Worm (Caenorhabditis elegans) whole organism, L3 larva: Measurements from ENCODE around the gene elo-7.

Source experiments
- ama-1 ChIP-seq: fragments of 150-350 bp; optimal IDR thresholded peaks from 2 replicates; lab custom pipeline; 2018
- ceh-16 ChIP-seq: sonication (generic microtip); optimal IDR thresholded peaks from 2 replicates; lab custom pipeline; 2017; ENCODE audit warnings: missing biosample characterization, missing genetic modification characterization
- ceh-28 ChIP-seq: fragments of 150-350 bp; optimal IDR thresholded peaks from 2 replicates; lab custom pipeline; 2014; ENCODE audit warnings: missing biosample characterization, missing genetic modification reagents, missing genetic modification characterization
- ceh-82 ChIP-seq: fragments of 150-350 bp; optimal IDR thresholded peaks from 2 replicates; lab custom pipeline; 2014; ENCODE audit warnings: missing biosample characterization, missing genetic modification characterization
- ceh-9 ChIP-seq: sonication (generic microtip); optimal IDR thresholded peaks from 2 replicates; lab custom pipeline; 2018; ENCODE audit warnings: missing biosample characterization, missing genetic modification characterization
- daf-12 ChIP-seq: fragments of 150-350 bp; optimal IDR thresholded peaks from 2 replicates; lab custom pipeline; 2014; ENCODE audit warnings: missing biosample characterization, missing genetic modification reagents, missing genetic modification characterization
- egl-27 ChIP-seq: sonication (generic microtip); optimal IDR thresholded peaks from 4 replicates; lab custom pipeline; 2017; ENCODE audit warnings: missing biosample characterization, missing genetic modification reagents, missing genetic modification characterization
- egl-5 ChIP-seq: fragments of 150-350 bp; optimal IDR thresholded peaks from 2 replicates; lab custom pipeline; 2017; ENCODE audit warnings: missing biosample characterization, missing genetic modification reagents, missing genetic modification characterization, inconsistent platforms
- elt-2 ChIP-seq: sonication (generic microtip); optimal IDR thresholded peaks from 2 replicates; lab custom pipeline; 2016; ENCODE audit warnings: missing genetic modification reagents, mild to moderate bottlenecking, missing genetic modification characterization, missing compliant biosample characterization
- eor-1 ChIP-seq, 2 experiments: fragments of 150-350 bp; optimal IDR thresholded peaks; 2 replicates each; lab custom pipeline; 2014 to 2018; ENCODE audit warnings: missing biosample characterization in 2 of 2, missing genetic modification characterization in 2 of 2
- fkh-10 ChIP-seq: sonication (generic microtip); optimal IDR thresholded peaks from 2 replicates; lab custom pipeline; 2017; ENCODE audit warnings: missing biosample characterization, missing genetic modification reagents, missing genetic modification characterization
- fkh-2 ChIP-seq: fragments of 150-350 bp; optimal IDR thresholded peaks from 2 replicates; lab custom pipeline; 2014; ENCODE audit warnings: missing biosample characterization, missing genetic modification reagents, missing genetic modification characterization
- fos-1 ChIP-seq: fragments of 150-350 bp; optimal IDR thresholded peaks from 2 replicates; lab custom pipeline; 2014; ENCODE audit warnings: missing biosample characterization, missing genetic modification characterization
- hmg-11 ChIP-seq: sonication (generic microtip); optimal IDR thresholded peaks from 2 replicates; lab custom pipeline; 2016; ENCODE audit warnings: missing genetic modification characterization, missing compliant biosample characterization
- jun-1 ChIP-seq: fragments of 150-350 bp; optimal IDR thresholded peaks from 2 replicates; lab custom pipeline; 2014; ENCODE audit warnings: missing biosample characterization, missing genetic modification reagents, missing genetic modification characterization
- lsy-12 ChIP-seq: sonication (generic microtip); optimal IDR thresholded peaks from 2 replicates; lab custom pipeline; 2016; ENCODE audit warnings: mild to moderate bottlenecking, missing genetic modification characterization, missing compliant biosample characterization
- mdl-1 ChIP-seq: fragments of 150-350 bp; optimal IDR thresholded peaks from 2 replicates; lab custom pipeline; 2014; ENCODE audit warnings: missing biosample characterization, missing genetic modification characterization
- mml-1 ChIP-seq: fragments of 150-350 bp; sonication (generic microtip); optimal IDR thresholded peaks from 3 replicates; lab custom pipeline; 2014; ENCODE audit warnings: missing biosample characterization, missing genetic modification characterization
- nfya-1 ChIP-seq: sonication (generic microtip); optimal IDR thresholded peaks from 2 replicates; lab custom pipeline; 2017; ENCODE audit warnings: missing genetic modification characterization, mild to moderate bottlenecking, missing compliant biosample characterization, antibody characterized with exemption, moderate library complexity; ENCODE audit not compliant: insufficient read depth
- nhr-11 ChIP-seq: fragments of 150-350 bp; optimal IDR thresholded peaks from 2 replicates; lab custom pipeline; 2014; ENCODE audit warnings: missing biosample characterization, missing genetic modification characterization
- nhr-12 ChIP-seq: fragments of 150-350 bp; optimal IDR thresholded peaks from 2 replicates; lab custom pipeline; 2014; ENCODE audit warnings: missing biosample characterization, missing genetic modification characterization
- nhr-23 ChIP-seq: fragments of 150-350 bp; optimal IDR thresholded peaks from 2 replicates; lab custom pipeline; 2014; ENCODE audit warnings: missing biosample characterization, missing genetic modification reagents, missing genetic modification characterization
- nhr-237 ChIP-seq: fragments of 150-350 bp; optimal IDR thresholded peaks from 2 replicates; lab custom pipeline; 2014; ENCODE audit warnings: missing biosample characterization, missing genetic modification characterization
- nhr-25 ChIP-seq: sonication (generic microtip); optimal IDR thresholded peaks from 2 replicates; lab custom pipeline; 2017; ENCODE audit warnings: missing biosample characterization, missing genetic modification characterization
- nhr-28 ChIP-seq: fragments of 150-350 bp; optimal IDR thresholded peaks from 2 replicates; lab custom pipeline; 2014; ENCODE audit warnings: missing biosample characterization, missing genetic modification characterization
- nhr-43 ChIP-seq: sonication (generic microtip); optimal IDR thresholded peaks from 2 replicates; lab custom pipeline; 2016; ENCODE audit warnings: mild to moderate bottlenecking, missing genetic modification characterization, missing compliant biosample characterization; ENCODE audit not compliant: poor library complexity, severe bottlenecking
- nhr-76 ChIP-seq: fragments of 150-350 bp; sonication (generic microtip); optimal IDR thresholded peaks from 5 replicates; lab custom pipeline; 2014; ENCODE audit warnings: missing biosample characterization, missing genetic modification characterization
- nhr-77 ChIP-seq: fragments of 150-350 bp; optimal IDR thresholded peaks from 2 replicates; lab custom pipeline; 2014; ENCODE audit warnings: missing biosample characterization, missing genetic modification characterization
- pha-4 ChIP-seq: fragments of 150-350 bp; optimal IDR thresholded peaks from 2 replicates; lab custom pipeline; 2014; ENCODE audit warnings: missing biosample characterization, missing genetic modification reagents, missing genetic modification characterization
- pqm-1 ChIP-seq: fragments of 150-350 bp; optimal IDR thresholded peaks from 2 replicates; lab custom pipeline; 2017; ENCODE audit warnings: missing biosample characterization, missing genetic modification characterization, inconsistent platforms
- sea-2 ChIP-seq: fragments of 150-350 bp; sonication (generic microtip); optimal IDR thresholded peaks from 4 replicates; lab custom pipeline; 2014; ENCODE audit warnings: missing biosample characterization, missing genetic modification reagents, missing genetic modification characterization
- skn-1 ChIP-seq: fragments of 150-350 bp; optimal IDR thresholded peaks from 2 replicates; lab custom pipeline; 2014; ENCODE audit warnings: missing biosample characterization, missing genetic modification characterization
- unc-62 ChIP-seq: fragments of 150-350 bp; sonication (generic microtip); optimal IDR thresholded peaks from 4 replicates; lab custom pipeline; 2014; ENCODE audit warnings: missing biosample characterization, missing genetic modification reagents, missing genetic modification characterization
- zag-1 ChIP-seq: fragments of 150-350 bp; optimal IDR thresholded peaks from 2 replicates; lab custom pipeline; 2014; ENCODE audit warnings: missing biosample characterization, missing genetic modification characterization
- ztf-4 ChIP-seq: fragments of 150-350 bp; optimal IDR thresholded peaks from 2 replicates; lab custom pipeline; 2014; ENCODE audit warnings: missing biosample characterization, missing genetic modification characterization

elo-7 gene

DNA sequence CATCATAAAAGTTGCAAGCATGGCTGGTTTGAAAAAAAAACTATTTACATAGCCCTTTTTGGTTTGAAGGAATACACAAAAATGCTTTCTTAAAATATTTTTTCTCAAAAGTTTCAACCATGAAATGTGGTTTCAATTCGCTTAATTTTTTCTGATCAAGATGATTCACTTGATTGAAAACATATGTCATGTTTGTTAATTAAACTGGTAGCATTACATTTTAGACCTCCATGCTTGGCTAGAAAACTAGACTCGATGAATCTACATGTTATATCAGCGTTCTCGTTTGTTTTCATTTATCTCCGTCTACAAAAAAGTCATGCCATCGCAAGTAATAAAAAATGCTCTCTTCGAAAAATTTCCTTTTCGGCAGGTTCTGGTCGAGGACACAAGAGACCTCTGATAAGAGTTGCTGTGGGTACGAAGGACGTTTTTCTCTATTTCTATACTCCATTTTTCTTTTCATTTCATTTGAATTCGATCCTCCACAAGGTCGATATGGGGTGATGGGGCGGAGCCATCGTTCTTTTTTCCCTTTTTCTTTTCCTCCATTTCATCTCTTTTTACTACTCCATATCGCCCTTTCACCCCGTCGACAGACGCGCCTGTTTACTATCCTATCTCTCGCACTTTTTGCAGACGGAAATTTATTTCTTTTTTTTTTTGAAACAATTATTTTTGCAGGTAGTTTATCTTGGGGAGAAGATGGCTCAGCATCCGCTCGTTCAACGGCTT lies 3.9 kb upstream of the elo-7 start, which contains the start of gene elo-1:
Gene elo-1, plus strand, starts transcription at position 685 of the 735 bp plus-strand sequence.
- TF ChIP-seq jun-1 (tag; lab: Kevin White, UChicago) = peak; percentile 53
- TF ChIP-seq nfya-1 (tag; lab: Kevin White, UChicago) = peak; percentile 29
- TF ChIP-seq nhr-12 = no peak
- no peak for TF ChIP-seq nhr-25
- TF ChIP-seq nhr-11 (tag; lab: Kevin White, UChicago) = no peak
- no peak for TF ChIP-seq zag-1 (tag; lab: Kevin White, UChicago)
- TF ChIP-seq pha-4 = peak; percentile 27
- no peak for TF ChIP-seq ztf-4
- no peak for TF ChIP-seq hmg-11 (tag; lab: Kevin White, UChicago)
- TF ChIP-seq lsy-12 (tag; lab: Kevin White, UChicago) = no peak
- TF ChIP-seq elt-2 (tag; lab: Kevin White, UChicago) = peak; percentile 95
- TF ChIP-seq ceh-9 (tag; lab: Kevin White, UChicago) = no peak
- peak; percentile 82 for TF ChIP-seq pqm-1 (tag; lab: Kevin White, UChicago)
- TF ChIP-seq fkh-10 (GFP tag; lab: Kevin White, UChicago) = no peak
- TF ChIP-seq nhr-28 (tag; lab: Kevin White, UChicago) = no peak
- no peak for TF ChIP-seq fkh-2 (tag; lab: Kevin White, UChicago)
- TF ChIP-seq fos-1 (tag; lab: Kevin White, UChicago) = peak; percentile 19
- TF ChIP-seq egl-27 (tag; lab: Kevin White, UChicago) = peak; percentile 30
- TF ChIP-seq unc-62 (GFP tag; lab: Kevin White, UChicago) = no peak
- no peak for TF ChIP-seq skn-1 (tag; lab: Kevin White, UChicago)
- TF ChIP-seq nhr-76 (tag; lab: Kevin White, UChicago) = no peak
- no peak for TF ChIP-seq nhr-23 (tag; lab: Kevin White, UChicago)
- no peak for TF ChIP-seq ceh-28 (tag; lab: Kevin White, UChicago)
- no peak for TF ChIP-seq ceh-82 (tag; lab: Kevin White, UChicago)
- TF ChIP-seq sea-2 (GFP tag; lab: Kevin White, UChicago) = no peak
- no peak for TF ChIP-seq ama-1 (lab: Kevin White, UChicago)
- TF ChIP-seq mdl-1 = no peak

- TF ChIP-seq nhr-237 = no peak
- no peak for TF ChIP-seq lsy-12 (tag; lab: Kevin White, UChicago)
- TF ChIP-seq nhr-43 (tag; lab: Kevin White, UChicago) = no peak
- peak; percentile 88 for TF ChIP-seq pqm-1 (tag; lab: Kevin White, UChicago)
- no peak for TF ChIP-seq fkh-10 (GFP tag; lab: Kevin White, UChicago)
- TF ChIP-seq nhr-25 = no peak
- TF ChIP-seq nhr-76 (tag; lab: Kevin White, UChicago) = no peak
- TF ChIP-seq egl-5 (tag; lab: Kevin White, UChicago) = no peak
- TF ChIP-seq skn-1 (tag; lab: Kevin White, UChicago) = peak; percentile 7
- peak; percentile 48 for TF ChIP-seq pha-4
- no peak for TF ChIP-seq daf-12
- no peak for TF ChIP-seq nhr-77 (tag; lab: Kevin White, UChicago)
- no peak for TF ChIP-seq ceh-9 (tag; lab: Kevin White, UChicago)
- peak; percentile 85 for TF ChIP-seq elt-2 (tag; lab: Kevin White, UChicago)
- TF ChIP-seq mml-1 (tag; lab: Kevin White, UChicago) = no peak
- TF ChIP-seq jun-1 (tag; lab: Kevin White, UChicago) = no peak
Measured at ce11 chrIV:9527002-9527401, 2.7 kb upstream of the elo-7 start.

DNA sequence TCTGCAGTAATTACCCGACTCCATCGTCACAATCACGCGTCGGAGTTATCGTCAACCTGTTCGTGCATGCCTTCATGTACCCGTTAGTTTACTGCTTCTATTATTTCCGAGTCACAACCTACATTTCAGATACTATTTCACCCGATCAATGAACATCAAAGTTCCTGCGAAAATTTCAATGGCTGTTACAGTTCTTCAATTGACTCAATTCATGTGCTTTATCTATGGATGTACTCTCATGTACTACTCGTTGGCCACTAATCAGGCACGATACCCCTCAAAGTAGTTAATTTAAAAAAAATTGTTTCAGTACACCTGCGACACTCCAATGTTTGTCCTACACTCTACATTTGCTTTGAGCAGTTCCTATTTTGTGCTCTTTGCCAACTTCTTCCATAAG lies 1.0 kb downstream of the elo-7 start:
- TF ChIP-seq nhr-43 (tag; lab: Kevin White, UChicago) = peak; percentile 7
- peak; percentile 45 for TF ChIP-seq ama-1 (lab: Kevin White, UChicago)
- TF ChIP-seq pqm-1 (tag; lab: Kevin White, UChicago) = no peak
- no peak for TF ChIP-seq skn-1 (tag; lab: Kevin White, UChicago)
- TF ChIP-seq nhr-25 = peak; percentile 39
- peak; percentile 8 for TF ChIP-seq nhr-23 (tag; lab: Kevin White, UChicago)
- peak; percentile 44 for TF ChIP-seq lsy-12 (tag; lab: Kevin White, UChicago)
- TF ChIP-seq, all 47 proteins: peak for 5

DNA sequence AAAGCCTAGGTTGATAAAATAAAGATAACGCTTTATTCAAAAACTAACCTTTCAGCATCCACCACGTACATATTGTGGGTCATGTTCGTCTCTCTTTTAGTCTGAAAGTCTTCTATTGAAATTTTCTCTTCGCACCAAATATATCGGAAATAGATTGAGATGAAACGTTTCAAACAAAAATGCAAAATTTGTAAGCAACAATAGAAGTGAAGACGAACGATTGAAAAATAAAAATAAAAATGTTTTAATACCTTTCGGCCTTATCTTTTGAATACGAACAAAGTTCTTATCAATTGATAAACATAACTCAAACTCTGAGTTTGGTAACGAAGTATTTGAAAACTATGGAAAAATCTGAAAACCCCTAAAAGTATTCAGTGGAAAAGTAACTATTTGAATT lies 3.3 kb downstream of the elo-7 start, which contains the start of gene F56H11.2:
Gene F56H11.2, minus strand, starts transcription at position 101 of the 400 bp plus-strand sequence.
- TF ChIP-seq ceh-16 (tag; lab: Kevin White, UChicago) = no peak
- TF ChIP-seq nhr-23 (tag; lab: Kevin White, UChicago) = no peak
- TF ChIP-seq ceh-28 (tag; lab: Kevin White, UChicago) = no peak
- TF ChIP-seq elt-2 (tag; lab: Kevin White, UChicago) = peak; percentile 14
- TF ChIP-seq eor-1 (tag; optimal IDR thresholded peaks at IDR 0.05; lab: Kevin White, UChicago) = no peak
- no peak for TF ChIP-seq nhr-76 (tag; lab: Kevin White, UChicago)
- TF ChIP-seq egl-27 (tag; lab: Kevin White, UChicago) = no peak
- no peak for TF ChIP-seq ztf-4
